Worm (Caenorhabditis elegans): Measurements from ENCODE around the gene cest-25.
"Not testable (repeated sequence)": the region's sequence is repeated elsewhere in the genome, so short reads cannot be mapped to it uniquely, and the experiment has no call there.

The cest-25 gene

DNA sequence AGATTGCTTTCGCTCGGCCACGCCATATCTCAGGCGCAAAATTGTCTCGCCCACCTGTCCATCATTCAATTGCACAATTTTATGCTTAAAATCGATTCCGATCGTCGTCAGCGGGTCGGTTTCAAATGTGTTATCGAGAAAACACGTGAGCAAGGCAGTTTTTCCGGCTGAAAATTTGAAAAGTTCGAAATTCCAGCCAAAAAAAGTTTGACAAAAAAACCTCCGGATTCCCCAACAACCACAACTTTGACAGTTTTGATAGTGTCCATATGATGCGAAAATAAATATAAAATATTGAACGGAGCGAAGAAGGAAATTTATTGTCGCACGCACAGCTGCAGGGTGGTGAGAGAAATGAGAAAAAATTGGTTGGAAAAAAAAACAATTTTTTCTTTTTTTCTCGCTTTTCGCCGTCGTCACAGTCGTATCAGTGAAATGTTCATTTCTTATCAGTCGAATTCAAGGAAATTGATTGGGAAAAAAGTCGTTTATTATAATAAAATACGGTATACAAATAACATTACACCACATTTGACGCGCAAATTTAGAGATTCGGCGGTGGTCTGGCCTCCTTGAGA is 5.6 kb downstream of the cest-25 start, which contains the start of gene Y71H2AM.12:
TSS of gene Y71H2AM.12 (minus strand) at position 486 of the 578 bp plus-strand sequence.
- no peak for TF ChIP-seq unc-62 (GFP tag; optimal IDR thresholded peaks at IDR 0.05)

ce11 chrIII:2725221-2726203 is 13.8 kb downstream of the cest-25 start, which contains the start of gene cosa-1:
Gene cosa-1 (plus strand): TSS chrIII:2726116.
- TF ChIP-seq unc-62 (GFP tag; optimal IDR thresholded peaks at IDR 0.05), result no peak

DNA sequence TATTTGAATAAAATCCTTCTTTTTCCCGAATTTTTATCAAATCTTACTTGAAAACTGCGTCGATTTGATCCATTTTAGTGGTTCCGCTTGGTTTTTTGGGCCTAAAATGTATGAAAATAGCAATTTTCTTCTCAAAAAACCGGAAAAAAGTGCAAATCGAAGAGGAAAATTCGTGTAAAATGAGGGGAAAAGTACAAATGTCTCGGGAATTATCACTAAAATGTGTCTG is 14.4 kb downstream of the cest-25 start, which contains the start of gene Y71H2AM.11:
TSS of gene Y71H2AM.11 (minus strand) at position 101 of the 229 bp plus-strand sequence.
- TF ChIP-seq unc-62 (GFP tag; optimal IDR thresholded peaks at IDR 0.05), result no peak

DNA sequence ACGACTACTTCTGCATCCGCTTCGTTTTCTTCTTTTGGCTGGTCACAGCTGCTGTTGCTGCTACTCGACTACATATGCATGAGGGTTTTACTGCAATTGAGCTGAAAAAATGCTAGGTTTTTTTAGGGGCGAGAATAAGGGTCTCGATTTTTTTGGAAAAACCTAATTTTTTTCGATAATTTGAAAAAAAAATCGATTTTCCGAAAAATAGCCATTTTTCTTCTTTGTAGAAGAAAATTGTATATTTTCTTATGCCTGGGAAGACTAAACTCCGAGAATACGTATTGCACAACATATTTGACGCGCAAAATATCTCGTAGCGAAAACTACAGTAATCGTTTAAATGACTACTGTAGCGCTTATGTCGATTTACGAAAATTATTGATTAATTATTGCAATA is 22.8 kb downstream of the cest-25 start, which contains the start of gene tmem-132:
TSS of gene tmem-132 (minus strand) at position 101 of the 400 bp plus-strand sequence.
- no peak for TF ChIP-seq unc-62 (GFP tag; optimal IDR thresholded peaks at IDR 0.05)

ce11 chrIII:2711527-2711926 is 27.8 kb downstream of the cest-25 start:
- TF ChIP-seq unc-62 (GFP tag; optimal IDR thresholded peaks at IDR 0.05), result no peak

ce11 chrIII:2710211-2710610 is 29.1 kb downstream of the cest-25 start:
- TF ChIP-seq unc-62 (GFP tag; optimal IDR thresholded peaks at IDR 0.05), result no peak

DNA sequence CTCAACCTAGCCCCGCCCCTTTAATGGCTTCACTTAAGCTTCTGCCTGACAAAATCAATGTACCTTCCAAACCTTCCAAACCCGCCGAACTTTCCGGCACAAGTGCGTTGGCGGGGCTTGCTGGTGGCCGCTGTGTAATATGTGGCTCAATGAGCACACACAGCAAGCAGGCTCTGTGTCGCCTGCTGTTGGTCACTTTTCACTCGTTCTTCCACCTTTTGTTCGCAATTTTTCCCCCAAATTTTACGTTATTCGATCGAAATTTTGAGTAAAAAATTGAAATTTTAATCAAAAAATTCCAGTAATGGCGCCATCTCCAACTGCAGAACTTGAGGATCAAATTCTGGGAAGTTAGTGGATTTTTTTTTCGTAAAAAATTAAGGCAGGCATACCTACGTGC is 38.7 kb downstream of the cest-25 start, which contains the start of gene set-27:
TSS of gene set-27 (plus strand) at position 301 of the 400 bp plus-strand sequence.
- no peak for TF ChIP-seq unc-62 (GFP tag; optimal IDR thresholded peaks at IDR 0.05)

DNA sequence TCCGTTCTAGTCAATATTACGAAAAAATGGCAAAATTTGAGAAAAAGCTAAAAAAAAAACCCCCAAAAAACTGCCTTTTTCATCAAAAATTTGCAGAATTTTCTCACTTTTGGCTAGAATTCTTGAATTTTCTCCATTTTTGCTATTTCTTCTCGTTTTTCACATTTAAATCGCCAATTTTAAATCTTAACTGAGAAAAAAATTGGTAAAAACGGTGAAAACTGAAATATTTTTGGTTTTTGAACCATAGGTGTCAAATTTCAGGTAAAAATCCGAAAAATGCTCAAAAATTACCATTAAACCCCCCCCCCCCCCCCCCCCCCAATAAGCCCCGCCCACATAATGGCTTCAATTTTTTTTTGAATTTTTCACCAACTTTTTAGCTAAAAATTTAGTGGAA is 40.0 kb downstream of the cest-25 start, which contains the start of gene cox-6B:
TSS of gene cox-6B (plus strand) at position 301 of the 400 bp plus-strand sequence.
- TF ChIP-seq unc-62 (GFP tag; optimal IDR thresholded peaks at IDR 0.05), result not testable (repeated sequence)

DNA sequence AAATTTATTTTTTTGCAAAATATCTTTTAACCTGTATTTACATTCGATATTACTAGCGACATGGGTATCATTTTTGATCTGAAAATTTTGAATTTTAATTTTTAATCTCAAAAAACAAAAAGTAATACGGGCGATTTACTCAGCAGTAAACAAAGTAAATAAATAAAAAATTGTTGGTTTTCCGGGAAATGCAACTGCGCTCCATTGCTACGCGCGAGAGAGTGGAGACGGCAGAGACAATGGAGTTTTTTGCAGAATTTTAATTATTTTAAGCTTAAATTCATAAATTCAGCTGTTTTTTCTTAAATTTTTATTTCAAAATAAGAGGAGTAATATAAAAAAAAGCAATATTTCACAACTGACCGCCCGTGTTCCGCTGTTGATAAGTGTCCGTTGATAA is 40.6 kb downstream of the cest-25 start, which contains the start of gene slc-30A9:
TSS of gene slc-30A9 (minus strand) at position 78 of the 400 bp plus-strand sequence.
- TF ChIP-seq unc-62 (GFP tag; optimal IDR thresholded peaks at IDR 0.05), result no peak

DNA sequence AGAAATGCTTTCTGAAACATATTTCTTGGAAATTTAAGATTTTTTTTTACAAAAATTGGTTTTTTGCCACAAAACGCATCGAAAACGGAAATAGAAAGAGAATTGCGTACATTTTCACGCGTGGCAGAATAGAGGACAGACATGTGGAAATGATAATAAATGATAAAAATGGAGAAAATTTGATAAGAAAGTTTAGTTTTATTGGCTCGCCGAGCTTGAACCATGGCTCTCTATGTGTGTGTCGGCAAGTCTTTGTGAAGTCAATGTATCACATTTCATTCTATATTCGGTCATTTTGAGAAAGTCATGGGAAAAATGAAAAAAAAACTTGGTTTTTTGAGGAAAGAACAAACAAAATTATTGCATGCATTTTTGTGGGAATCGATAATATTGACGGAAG is 51.9 kb downstream of the cest-25 start:
- TF ChIP-seq unc-62 (GFP tag; optimal IDR thresholded peaks at IDR 0.05), result no peak

ce11 chrIII:2686663-2687062 is 52.7 kb downstream of the cest-25 start:
- no peak for TF ChIP-seq unc-62 (GFP tag; optimal IDR thresholded peaks at IDR 0.05)

DNA sequence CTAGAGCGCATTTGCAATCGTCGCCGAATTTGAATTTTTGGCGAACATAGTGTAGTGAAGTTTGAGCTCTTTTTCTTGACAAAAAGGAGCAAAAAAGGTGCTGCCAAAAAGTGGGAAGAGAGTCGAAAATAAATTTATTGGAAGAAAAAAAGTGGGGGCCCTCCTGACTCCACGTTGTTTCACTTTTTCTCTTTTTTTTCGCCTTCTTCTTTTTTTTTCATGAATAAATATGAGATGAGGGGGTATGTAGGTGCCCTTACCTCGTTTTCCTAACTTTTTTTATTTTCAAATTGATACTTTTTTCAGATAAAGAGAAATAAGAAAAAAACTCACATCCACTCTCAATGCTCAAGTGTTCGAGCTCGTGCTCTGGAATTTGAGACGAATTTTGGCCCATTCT is 53.3 kb downstream of the cest-25 start, which contains the start of the genes Y71H2AL.2, Y71H2AL.4 and pbo-1:
TSS of gene Y71H2AL.2 (plus strand) at position 301 of the 400 bp plus-strand sequence.
TSS of gene Y71H2AL.4 (plus strand) at position 345 of the 400 bp plus-strand sequence.
TSS of gene pbo-1 (minus strand) at position 400 of the 400 bp plus-strand sequence.
- no peak for TF ChIP-seq unc-62 (GFP tag; optimal IDR thresholded peaks at IDR 0.05)
